Fruit fly (Drosophila melanogaster) whole organism, wandering third instar larva: ENCODE measurements around the gene CG6470.

Experiments used
- CG32264 ChIP-seq: fragments of 200-800 bp; sonication (Bioruptor generic); optimal IDR thresholded peaks from 2 replicates; lab custom pipeline; 2016; ENCODE audit warnings: missing biosample characterization, missing genetic modification characterization
- CG9705 ChIP-seq: fragments of 200-800 bp; sonication (Bioruptor generic); optimal IDR thresholded peaks from 2 replicates; lab custom pipeline; 2018; ENCODE audit warnings: missing biosample characterization, mild to moderate bottlenecking, missing genetic modification characterization
- Dfd ChIP-seq: fragments of >200 bp; optimal IDR thresholded peaks from 2 replicates; lab custom pipeline; 2017; ENCODE audit warnings: missing biosample characterization, missing genetic modification characterization
- Dif ChIP-seq: fragments of 200-275, 200-300 bp; sonication (Bioruptor generic); optimal IDR thresholded peaks from 2 replicates; lab custom pipeline; 2018; ENCODE audit warnings: missing biosample characterization, missing genetic modification characterization; ENCODE audit not compliant: partially characterized antibody
- HLH106 ChIP-seq: fragments of 200-800 bp; optimal IDR thresholded peaks from 3 replicates; lab custom pipeline; 2019; ENCODE audit warnings: missing biosample characterization, mild to moderate bottlenecking, missing genetic modification characterization, moderate library complexity
- Hnf4 ChIP-seq: fragments of 200-800 bp; sonication (Bioruptor generic); optimal IDR thresholded peaks from 2 replicates; lab custom pipeline; 2016; ENCODE audit warnings: missing biosample characterization, mild to moderate bottlenecking, missing genetic modification characterization
- Hr83 ChIP-seq: fragments of 200-300 bp; sonication (Bioruptor generic); optimal IDR thresholded peaks from 2 replicates; lab custom pipeline; 2016; ENCODE audit warnings: missing biosample characterization, mild to moderate bottlenecking, missing genetic modification characterization, moderate library complexity; ENCODE audit not compliant: poor library complexity, severe bottlenecking
- Jra ChIP-seq: sonication (Bioruptor generic); optimal IDR thresholded peaks from 2 replicates; lab custom pipeline; 2016; ENCODE audit warnings: missing biosample characterization, missing genetic modification characterization
- N ChIP-seq: fragments of >200 bp; optimal IDR thresholded peaks from 2 replicates; lab custom pipeline; 2018; ENCODE audit warnings: missing biosample characterization, missing external identifiers, missing genetic modification characterization
- OdsH ChIP-seq: fragments of 200-800 bp; sonication (Bioruptor generic); optimal IDR thresholded peaks from 2 replicates; lab custom pipeline; 2016; ENCODE audit warnings: missing biosample characterization, mild to moderate bottlenecking, missing genetic modification characterization
- Rel ChIP-seq, 2 experiments: fragments of 200-800 bp; sonication (Bioruptor generic) in 1 of 2; optimal IDR thresholded peaks; 2 replicates in 1 of 2; 3 replicates in 1 of 2; lab custom pipeline; 2016 to 2019; ENCODE audit warnings: mild to moderate bottlenecking in 2 of 2, missing biosample characterization in 2 of 2, missing genetic modification characterization in 2 of 2, moderate library complexity in 1 of 2
- Sp1 ChIP-seq: fragments of 200-800 bp; sonication (Bioruptor generic); optimal IDR thresholded peaks from 3 replicates; lab custom pipeline; 2019; ENCODE audit warnings: missing biosample characterization, mild to moderate bottlenecking, missing genetic modification characterization, moderate library complexity
- Vsx2 ChIP-seq: fragments of 200-300, 225-300 bp; sonication (Bioruptor generic); optimal IDR thresholded peaks from 2 replicates; lab custom pipeline; 2018; ENCODE audit warnings: missing biosample characterization, missing genetic modification characterization; ENCODE audit not compliant: partially characterized antibody
- br ChIP-seq: fragments of 200-800 bp; sonication (Bioruptor generic); optimal IDR thresholded peaks from 2 replicates; lab custom pipeline; 2016; ENCODE audit warnings: missing biosample characterization, missing genetic modification characterization
- brk ChIP-seq: fragments of 200-800 bp; sonication (Bioruptor generic); optimal IDR thresholded peaks from 2 replicates; lab custom pipeline; 2016; ENCODE audit warnings: missing biosample characterization, mild to moderate bottlenecking, missing genetic modification characterization
- dl ChIP-seq, 2 experiments: fragments of 175-275, 200-275 bp in 1 of 2; fragments of 200-275 bp in 1 of 2; sonication (Bioruptor generic); optimal IDR thresholded peaks; lab custom pipeline; 2018; ENCODE audit warnings: mild to moderate bottlenecking in 2 of 2, missing biosample characterization in 2 of 2, missing genetic modification characterization in 2 of 2, moderate library complexity in 2 of 2; ENCODE audit not compliant: partially characterized antibody in 2 of 2, insufficient read depth in 1 of 2
- dmrt93B ChIP-seq: fragments of 200-800 bp; sonication (Bioruptor generic); optimal IDR thresholded peaks from 2 replicates; lab custom pipeline; 2018; ENCODE audit warnings: missing biosample characterization, mild to moderate bottlenecking, missing genetic modification characterization
- dsf ChIP-seq: sonication (Bioruptor generic); optimal IDR thresholded peaks from 2 replicates; lab custom pipeline; 2016; ENCODE audit warnings: missing biosample characterization, missing genetic modification characterization, borderline replicate concordance
- ey ChIP-seq: fragments of 200-800 bp; sonication (Bioruptor generic); optimal IDR thresholded peaks from 2 replicates; lab custom pipeline; 2016; ENCODE audit warnings: missing biosample characterization, missing genetic modification characterization
- foxo ChIP-seq, 2 experiments: fragments of 200-800 bp; sonication (Bioruptor generic); optimal IDR thresholded peaks; 2 replicates in 1 of 2; 3 replicates in 1 of 2; lab custom pipeline; 2016 to 2017; ENCODE audit warnings: missing biosample characterization in 2 of 2, missing genetic modification characterization in 2 of 2
- fru ChIP-seq: fragments of 200-800 bp; sonication (Bioruptor generic); optimal IDR thresholded peaks from 3 replicates; lab custom pipeline; 2016; ENCODE audit warnings: missing biosample characterization, mild to moderate bottlenecking, missing genetic modification characterization
- h ChIP-seq: fragments of 200-800 bp; sonication (Bioruptor generic); optimal IDR thresholded peaks from 3 replicates; lab custom pipeline; 2016; ENCODE audit warnings: missing biosample characterization, mild to moderate bottlenecking, missing genetic modification characterization
- jim ChIP-seq: fragments of 175-275, 200-325 bp; sonication (Bioruptor generic); optimal IDR thresholded peaks from 2 replicates; lab custom pipeline; 2016; ENCODE audit warnings: missing biosample characterization, mild to moderate bottlenecking, missing genetic modification characterization
- lola ChIP-seq: fragments of >200 bp; optimal IDR thresholded peaks from 2 replicates; lab custom pipeline; 2017; ENCODE audit warnings: missing biosample characterization, missing genetic modification characterization
- pan ChIP-seq: fragments of >200 bp; optimal IDR thresholded peaks from 2 replicates; lab custom pipeline; 2017
- psq ChIP-seq: fragments of 200-800 bp; sonication (Bioruptor generic); optimal IDR thresholded peaks from 3 replicates; lab custom pipeline; 2017; ENCODE audit warnings: missing biosample characterization, mild to moderate bottlenecking, missing genetic modification characterization, moderate library complexity
- rgr ChIP-seq: fragments of 200-800 bp; sonication (Bioruptor generic); optimal IDR thresholded peaks from 3 replicates; lab custom pipeline; 2016; ENCODE audit warnings: missing biosample characterization, mild to moderate bottlenecking, missing genetic modification characterization
- sage ChIP-seq: fragments of 200-800 bp; sonication (Bioruptor generic); optimal IDR thresholded peaks from 2 replicates; lab custom pipeline; 2016; ENCODE audit warnings: missing biosample characterization, mild to moderate bottlenecking, missing genetic modification characterization
- sv ChIP-seq: fragments of 200-800 bp; sonication (Bioruptor generic); optimal IDR thresholded peaks from 3 replicates; lab custom pipeline; 2016; ENCODE audit warnings: missing biosample characterization, missing genetic modification characterization
- tai ChIP-seq: sonication (Bioruptor generic); optimal IDR thresholded peaks from 2 replicates; lab custom pipeline; 2016; ENCODE audit warnings: missing biosample characterization, missing genetic modification characterization
- usp ChIP-seq: fragments of >200 bp; optimal IDR thresholded peaks from 2 replicates; lab custom pipeline; 2017; ENCODE audit warnings: missing biosample characterization, missing genetic modification characterization
- woc ChIP-seq: sonication (Bioruptor generic); optimal IDR thresholded peaks from 2 replicates; lab custom pipeline; 2016; ENCODE audit warnings: missing biosample characterization, mild to moderate bottlenecking, missing genetic modification characterization

CG6470 gene

dm6 chrX:18514767-18515166 lies at the start of gene CG6470:
CG6470 (minus strand) TSS chrX:18514867.
- TF ChIP-seq HLH106 (tag; lab: Kevin White, UChicago) (no peak), dmrt93B (GFP tag; lab: Kevin White, UChicago) (no peak), usp (GFP tag; lab: Kevin White, UChicago) (no peak), Jra (GFP tag; lab: Kevin White, UChicago) (no peak), Rel (GFP tag; optimal IDR thresholded peaks at IDR 0.05; lab: Kevin White, UChicago) (no peak), Rel (tag; optimal IDR thresholded peaks at IDR 0.05; lab: Kevin White, UChicago) (no peak), psq (GFP tag; lab: Kevin White, UChicago) (no peak), Hr83 (GFP tag; lab: Kevin White, UChicago) (no peak), brk (GFP tag; lab: Kevin White, UChicago) (no peak), rgr (GFP tag; lab: Kevin White, UChicago) (no peak), CG9705 (GFP tag; lab: Kevin White, UChicago) (no peak), pan (lab: Kevin White, UChicago) (no peak), OdsH (GFP tag; lab: Kevin White, UChicago) (no peak), dsf (GFP tag; lab: Kevin White, UChicago) (no peak), jim (GFP tag; lab: Kevin White, UChicago) (no peak), Hnf4 (no peak)

DNA sequence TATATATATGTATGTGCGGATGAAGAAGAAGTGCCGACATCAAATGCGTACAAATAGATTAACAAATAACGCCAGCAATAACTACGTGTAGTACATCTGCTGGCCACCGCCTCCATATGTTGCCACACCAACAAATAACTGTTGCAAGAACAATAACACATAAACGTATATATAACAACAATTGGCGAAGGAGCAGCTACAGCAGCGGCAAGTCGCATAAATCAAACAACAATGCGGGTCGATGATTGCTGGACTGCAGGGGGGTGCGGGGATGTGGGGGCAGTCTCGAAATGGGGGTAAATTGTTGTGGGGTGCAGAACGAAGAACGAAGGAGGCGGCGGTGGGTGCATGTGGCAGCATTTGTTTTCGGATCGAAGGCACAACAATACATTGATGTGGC lies 45.9 kb upstream of the CG6470 start:
- TF ChIP-seq Hr83 (GFP tag; lab: Kevin White, UChicago) (no peak), Hnf4 (no peak), dmrt93B (GFP tag; lab: Kevin White, UChicago) (no peak), lola (GFP tag; lab: Kevin White, UChicago) (no peak), ey (GFP tag; lab: Kevin White, UChicago) (no peak), Vsx2 (GFP tag; lab: Kevin White, UChicago) (no peak), Dfd (GFP tag; lab: Kevin White, UChicago) (no peak), tai (no peak), CG9705 (GFP tag; lab: Kevin White, UChicago) (no peak), dl (GFP tag; optimal IDR thresholded peaks at IDR 0.05; lab: Kevin White, UChicago; ENCODE audit: insufficient read depth in 1 of 2, partially characterized antibody in 2 of 2) (no peak), br (GFP tag; lab: Kevin White, UChicago) (no peak)

dm6 chrX:18558583-18558982 lies 43.9 kb upstream of the CG6470 start:
- TF ChIP-seq dl (GFP tag; optimal IDR thresholded peaks at IDR 0.05; lab: Kevin White, UChicago; ENCODE audit: insufficient read depth in 1 of 2, partially characterized antibody in 2 of 2) (no peak), rgr (GFP tag; lab: Kevin White, UChicago) (no peak), brk (GFP tag; lab: Kevin White, UChicago) (no peak), h (GFP tag; lab: Kevin White, UChicago) (no peak), Sp1 (GFP tag; lab: Kevin White, UChicago) (no peak), lola (GFP tag; lab: Kevin White, UChicago) (no peak), jim (GFP tag; lab: Kevin White, UChicago) (no peak), HLH106 (tag; lab: Kevin White, UChicago) (no peak), sage (no peak), CG32264 (GFP tag; lab: Kevin White, UChicago) (no peak), CG9705 (GFP tag; lab: Kevin White, UChicago) (no peak), foxo (GFP tag; optimal IDR thresholded peaks at IDR 0.05; lab: Kevin White, UChicago) (no peak), sv (GFP tag; lab: Kevin White, UChicago) (no peak), OdsH (GFP tag; lab: Kevin White, UChicago) (no peak)

DNA sequence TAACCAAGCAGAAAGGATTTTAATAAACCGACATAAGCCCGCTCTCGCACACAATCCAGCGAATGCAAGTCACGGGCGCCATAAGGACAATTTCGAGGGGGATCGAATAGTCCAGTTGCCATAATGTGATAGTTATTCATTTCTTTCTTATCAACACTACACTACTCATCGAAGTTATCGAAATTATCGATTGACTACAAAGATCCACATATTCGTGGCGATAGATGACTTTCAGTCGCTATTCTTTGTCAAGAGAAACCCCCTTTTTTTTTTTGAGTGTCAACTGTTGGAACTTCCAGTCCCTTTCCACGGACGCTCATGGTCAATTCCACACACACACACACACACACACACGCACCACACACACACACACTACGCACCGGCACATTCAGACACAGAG lies 39.9 kb upstream of the CG6470 start:
- TF ChIP-seq Sp1 (GFP tag; lab: Kevin White, UChicago) = peak; percentile 73
- peak; percentile 60 for TF ChIP-seq br (GFP tag; lab: Kevin White, UChicago)
- TF ChIP-seq foxo (GFP tag; optimal IDR thresholded peaks at IDR 0.05; lab: Kevin White, UChicago) = peak in 1 of 2 experiments; percentile 78
- TF ChIP-seq Vsx2 (GFP tag; lab: Kevin White, UChicago) = no peak
- TF ChIP-seq Dfd (GFP tag; lab: Kevin White, UChicago) = peak; percentile 86
- TF ChIP-seq psq (GFP tag; lab: Kevin White, UChicago) = peak; percentile 53
- peak; percentile 72 for TF ChIP-seq HLH106 (tag; lab: Kevin White, UChicago)
- no peak for TF ChIP-seq N (GFP tag; lab: Kevin White, UChicago)
- no peak for TF ChIP-seq jim (GFP tag; lab: Kevin White, UChicago)
- TF ChIP-seq rgr (GFP tag; lab: Kevin White, UChicago) = peak; percentile 50
- no peak for TF ChIP-seq lola (GFP tag; lab: Kevin White, UChicago)
- no peak for TF ChIP-seq dsf (GFP tag; lab: Kevin White, UChicago)
- TF ChIP-seq CG9705 (GFP tag; lab: Kevin White, UChicago) = peak; percentile 52
- TF ChIP-seq sage = no peak
- TF ChIP-seq woc (GFP tag; lab: Kevin White, UChicago) = peak; percentile 27
- peak; percentile 65 for TF ChIP-seq h (GFP tag; lab: Kevin White, UChicago)
- peak; percentile 24 for TF ChIP-seq Jra (GFP tag; lab: Kevin White, UChicago)
- peak; percentile 64 for TF ChIP-seq OdsH (GFP tag; lab: Kevin White, UChicago)
- peak; percentile 75 for TF ChIP-seq fru (GFP tag; lab: Kevin White, UChicago)
- no peak for TF ChIP-seq Dif (GFP tag; lab: Kevin White, UChicago)
- TF ChIP-seq ey (GFP tag; lab: Kevin White, UChicago) = peak; percentile 80
- TF ChIP-seq Hnf4 = peak; percentile 41
- peak; percentile 71 for TF ChIP-seq dmrt93B (GFP tag; lab: Kevin White, UChicago)
